Worm (Caenorhabditis elegans): ENCODE measurements around the gene fipp-1.

DNA sequence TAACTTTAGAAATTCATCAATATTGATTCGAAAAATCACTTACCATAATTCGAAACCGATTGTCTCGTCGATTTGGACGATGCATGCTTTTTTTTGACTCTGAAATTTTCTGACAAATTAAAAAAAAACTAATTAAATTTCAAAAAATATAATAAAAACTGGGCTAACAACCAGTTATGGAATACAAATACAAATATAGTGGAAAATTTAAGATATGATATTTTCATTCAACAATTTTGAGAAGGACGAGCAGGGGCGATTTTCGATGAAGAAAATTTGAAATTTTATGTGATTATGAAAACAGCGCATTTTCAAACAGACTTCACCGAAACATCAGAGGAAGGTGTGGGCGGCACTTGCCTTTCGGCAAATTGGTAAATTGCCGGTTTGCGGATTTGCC is 10.7 kb downstream of the fipp-1 start, which contains the start of gene F13A2.1:
- no peak for TF ChIP-seq flt-1 (GFP tag; IDR thresholded peaks at IDR 0.05)
- no peak for TF ChIP-seq tra-4 (tag; optimal IDR thresholded peaks at IDR 0.05)
- TF ChIP-seq ets-7 (tag; optimal IDR thresholded peaks at IDR 0.05), result no peak
- no peak for TF ChIP-seq ama-1 (optimal IDR thresholded peaks at IDR 0.05)
- no peak for TF ChIP-seq scrt-1 (GFP tag; IDR thresholded peaks at IDR 0.05)
- TF ChIP-seq B0310.2 (tag; optimal IDR thresholded peaks at IDR 0.05), result no peak
- no peak for TF ChIP-seq hnd-1 (tag; optimal IDR thresholded peaks at IDR 0.05)
- no peak for TF ChIP-seq ceh-36 (tag; optimal IDR thresholded peaks at IDR 0.05)
- TF ChIP-seq ceh-13 (GFP tag; optimal IDR thresholded peaks at IDR 0.05), result no peak

Data from whole organism, early embryonic.